Fruit fly (Drosophila melanogaster) whole organism, embryonic: ENCODE data around the gene CG46303.

Source experiments
- Bteb2 ChIP-seq: fragments of 200-800 bp; sonication (Bioruptor generic); optimal IDR thresholded peaks from 2 replicates; lab custom pipeline; 2016; ENCODE audit warnings: missing biosample characterization, missing genetic modification characterization
- CG10431 ChIP-seq: fragments of 200-800 bp; sonication (Bioruptor generic); optimal IDR thresholded peaks from 3 replicates; lab custom pipeline; 2018; ENCODE audit warnings: missing biosample characterization, mild to moderate bottlenecking, missing genetic modification characterization
- CG12659 ChIP-seq: fragments of 200-800 bp; sonication (Bioruptor generic); optimal IDR thresholded peaks from 3 replicates; lab custom pipeline; 2017; ENCODE audit warnings: mild to moderate bottlenecking, missing biosample characterization, missing genetic modification reagents, missing genetic modification characterization
- CG15601 ChIP-seq: fragments of 200-800 bp; sonication (Bioruptor generic); optimal IDR thresholded peaks from 3 replicates; lab custom pipeline; 2019; ENCODE audit warnings: missing biosample characterization, mild to moderate bottlenecking, missing genetic modification characterization, moderate library complexity
- CG17385 ChIP-seq: fragments of 200-800 bp; sonication (Bioruptor generic); optimal IDR thresholded peaks from 3 replicates; lab custom pipeline; 2018; ENCODE audit warnings: missing biosample characterization, mild to moderate bottlenecking, missing genetic modification characterization
- CG18619 ChIP-seq: fragments of 200-800 bp; sonication (Bioruptor generic); optimal IDR thresholded peaks from 3 replicates; lab custom pipeline; 2017; ENCODE audit warnings: missing biosample characterization, mild to moderate bottlenecking, missing genetic modification characterization
- CG3847 ChIP-seq: fragments of 200-800 bp; sonication (Bioruptor generic); IDR thresholded peaks from 2 replicates; pipeline ENCODE4 v1.3.6; 2022; ENCODE audit warnings: missing biosample characterization, missing genetic modification characterization
- CG42726 ChIP-seq: fragments of 200-800 bp; sonication (Bioruptor generic); IDR thresholded peaks from 2 replicates; pipeline ENCODE4 v1.3.6; 2022; ENCODE audit warnings: missing biosample characterization, missing genetic modification characterization; ENCODE audit not compliant: partially characterized antibody
- CG6254 ChIP-seq: fragments of 200-800 bp; sonication (Bioruptor generic); optimal IDR thresholded peaks from 3 replicates; lab custom pipeline; 2017; ENCODE audit warnings: mild to moderate bottlenecking, missing biosample characterization, missing genetic modification reagents, missing genetic modification characterization
- CG6689 ChIP-seq: fragments of 200-800 bp; sonication (Bioruptor generic); IDR thresholded peaks from 2 replicates; pipeline ENCODE4 v1.3.6; 2022; ENCODE audit warnings: missing biosample characterization, missing genetic modification characterization
- CG6765 ChIP-seq: fragments of 200-800 bp; sonication (Bioruptor generic); optimal IDR thresholded peaks from 3 replicates; lab custom pipeline; 2017; ENCODE audit warnings: missing biosample characterization, mild to moderate bottlenecking, missing genetic modification characterization
- CG7839 ChIP-seq: fragments of 200-800 bp; sonication (Bioruptor generic); optimal IDR thresholded peaks from 3 replicates; lab custom pipeline; 2018; ENCODE audit warnings: missing biosample characterization, mild to moderate bottlenecking, missing genetic modification characterization, moderate library complexity
- CG7928 ChIP-seq: fragments of 200-800 bp; sonication (Bioruptor generic); optimal IDR thresholded peaks from 2 replicates; lab custom pipeline; 2017; ENCODE audit warnings: missing biosample characterization, mild to moderate bottlenecking, missing genetic modification characterization
- CG9437 ChIP-seq: fragments of 200-800 bp; sonication (Bioruptor generic); optimal IDR thresholded peaks from 2 replicates; lab custom pipeline; 2018; ENCODE audit warnings: missing biosample characterization, mild to moderate bottlenecking, missing genetic modification characterization
- CoRest ChIP-seq: fragments of 200-800 bp; sonication (Bioruptor generic); optimal IDR thresholded peaks from 3 replicates; lab custom pipeline; 2018; ENCODE audit warnings: missing biosample characterization, mild to moderate bottlenecking, missing genetic modification characterization, moderate library complexity
- D19A ChIP-seq: fragments of 200-800 bp; optimal IDR thresholded peaks from 3 replicates; lab custom pipeline; 2019; ENCODE audit warnings: missing biosample characterization, mild to moderate bottlenecking, missing genetic modification characterization, moderate library complexity
- Dad ChIP-seq: fragments of 200-800 bp; sonication (Bioruptor generic); optimal IDR thresholded peaks from 3 replicates; lab custom pipeline; 2016; ENCODE audit warnings: missing biosample characterization, missing genetic modification characterization
- Deaf1 ChIP-seq: fragments of 200-800 bp; optimal IDR thresholded peaks from 3 replicates; lab custom pipeline; 2019; ENCODE audit warnings: missing biosample characterization, mild to moderate bottlenecking, missing genetic modification characterization, moderate library complexity
- Dip2 ChIP-seq: fragments of 200-800 bp; sonication (Bioruptor generic); IDR thresholded peaks from 2 replicates; pipeline ENCODE4 v1.3.6; 2022; ENCODE audit warnings: missing biosample characterization, missing genetic modification characterization
- ERR ChIP-seq: fragments of 200-800 bp; sonication (Bioruptor generic); optimal IDR thresholded peaks from 2 replicates; lab custom pipeline; 2016; ENCODE audit warnings: missing biosample characterization, missing genetic modification characterization
- Eip74EF ChIP-seq, 2 experiments: fragments of 200-800 bp in 1 of 2; fragments of >200 bp in 1 of 2; sonication (Bioruptor generic) in 1 of 2; optimal IDR thresholded peaks; 2 replicates each; lab custom pipeline; 2017 to 2019; ENCODE audit warnings: missing biosample characterization in 2 of 2, missing genetic modification characterization in 2 of 2, mild to moderate bottlenecking in 1 of 2, moderate library complexity in 1 of 2
- Hr51 ChIP-seq, 2 experiments: fragments of 200-800 bp; sonication (Bioruptor generic); optimal IDR thresholded peaks; 2 replicates in 1 of 2; 3 replicates in 1 of 2; lab custom pipeline; 2016 to 2018; ENCODE audit warnings: missing biosample characterization in 2 of 2, missing genetic modification characterization in 2 of 2, mild to moderate bottlenecking in 1 of 2, moderate library complexity in 1 of 2
- Hsf ChIP-seq: fragments of 200-800 bp; sonication (Bioruptor generic); optimal IDR thresholded peaks from 3 replicates; lab custom pipeline; 2016; ENCODE audit warnings: missing biosample characterization, missing genetic modification characterization
- Lpt ChIP-seq: fragments of >200 bp; optimal IDR thresholded peaks from 2 replicates; lab custom pipeline; 2018; ENCODE audit warnings: missing biosample characterization, missing genetic modification characterization
- MESR4 ChIP-seq: fragments of 200-800 bp; sonication (Bioruptor generic); optimal IDR thresholded peaks from 2 replicates; lab custom pipeline; 2018; ENCODE audit warnings: missing biosample characterization, mild to moderate bottlenecking, missing genetic modification characterization, moderate library complexity
- Optix ChIP-seq: fragments of 200-800 bp; sonication (Bioruptor generic); IDR thresholded peaks from 3 replicates; pipeline ENCODE4 v1.3.6; 2022; ENCODE audit warnings: missing biosample characterization, missing genetic modification characterization
- Ravus ChIP-seq: fragments of 200-800 bp; sonication (Bioruptor generic); IDR thresholded peaks from 2 replicates; pipeline ENCODE4 v1.3.6; 2022; ENCODE audit warnings: missing biosample characterization, missing genetic modification characterization
- Rx ChIP-seq: fragments of 200-800 bp; sonication (Bioruptor generic); IDR thresholded peaks from 2 replicates; pipeline ENCODE4 v1.3.6; 2022; ENCODE audit warnings: missing biosample characterization, missing genetic modification characterization
- Taf1 ChIP-seq: fragments of 200-800 bp; sonication (Bioruptor generic); IDR thresholded peaks from 2 replicates; pipeline ENCODE4 v1.3.6; 2022; ENCODE audit warnings: missing biosample characterization, missing genetic modification characterization
- Trl ChIP-seq, 3 experiments: fragments of >200 bp in 2 of 3; fragments of 200-800 bp in 1 of 3; sonication (Bioruptor generic) in 1 of 3; optimal IDR thresholded peaks; 2 replicates in 1 of 3; 3 replicates in 2 of 3; lab custom pipeline; 2016 to 2017; ENCODE audit warnings: missing biosample characterization in 1 of 3, missing genetic modification characterization in 1 of 3
- Usf ChIP-seq: fragments of 200-800 bp; sonication (Bioruptor generic); optimal IDR thresholded peaks from 2 replicates; lab custom pipeline; 2017; ENCODE audit warnings: missing genotype, missing biosample characterization, missing genetic modification characterization
- YL-1 ChIP-seq: fragments of 200-800 bp; sonication (Bioruptor generic); optimal IDR thresholded peaks from 3 replicates; lab custom pipeline; 2017; ENCODE audit warnings: missing biosample characterization, mild to moderate bottlenecking, missing genetic modification characterization
- abd-A ChIP-seq: fragments of 200-800 bp; sonication (Bioruptor generic); optimal IDR thresholded peaks from 3 replicates; lab custom pipeline; 2019; ENCODE audit warnings: missing biosample characterization, mild to moderate bottlenecking, missing genetic modification characterization, moderate library complexity
- bsh ChIP-seq, 2 experiments: fragments of 200-800 bp; sonication (Bioruptor generic); optimal IDR thresholded peaks; 2 replicates each; lab custom pipeline; 2017 to 2018; ENCODE audit warnings: mild to moderate bottlenecking in 2 of 2, missing biosample characterization in 2 of 2, missing genetic modification characterization in 2 of 2, moderate library complexity in 1 of 2
- disco-r ChIP-seq: fragments of 200-800 bp; sonication (Bioruptor generic); optimal IDR thresholded peaks from 2 replicates; lab custom pipeline; 2016; ENCODE audit warnings: missing biosample characterization, missing genetic modification characterization
- fru ChIP-seq: fragments of >200 bp; optimal IDR thresholded peaks from 2 replicates; lab custom pipeline; 2017
- gcm2 ChIP-seq: fragments of 200-800 bp; sonication (Bioruptor generic); optimal IDR thresholded peaks from 2 replicates; lab custom pipeline; 2016; ENCODE audit warnings: missing biosample characterization, missing genetic modification characterization
- otp ChIP-seq: fragments of 200-800 bp; sonication (Bioruptor generic); IDR thresholded peaks from 3 replicates; pipeline ENCODE4, ENCODE4 v1.3.6; 2022; ENCODE audit warnings: missing biosample characterization, missing genetic modification characterization
- pfk ChIP-seq: fragments of 200-800 bp; sonication (Bioruptor generic); optimal IDR thresholded peaks from 2 replicates; lab custom pipeline; 2018; ENCODE audit warnings: missing biosample characterization, mild to moderate bottlenecking, missing genetic modification characterization, moderate library complexity
- pzg ChIP-seq: fragments of 200-800 bp; sonication (Bioruptor generic); optimal IDR thresholded peaks from 3 replicates; lab custom pipeline; 2018; ENCODE audit warnings: missing biosample characterization, mild to moderate bottlenecking, missing genetic modification characterization, moderate library complexity
- rib ChIP-seq: fragments of 200-800 bp; sonication (Bioruptor generic); IDR thresholded peaks from 2 replicates; pipeline ENCODE4 v1.3.6; 2022; ENCODE audit warnings: missing biosample characterization, missing genetic modification characterization
- ro ChIP-seq: fragments of 200-800 bp; sonication (Bioruptor generic); IDR thresholded peaks from 2 replicates; pipeline ENCODE4 v1.3.6; 2022; ENCODE audit warnings: missing biosample characterization, missing genetic modification characterization
- salm ChIP-seq: fragments of 200-800 bp; sonication (Bioruptor generic); optimal IDR thresholded peaks from 2 replicates; lab custom pipeline; 2018; ENCODE audit warnings: missing biosample characterization, mild to moderate bottlenecking, missing genetic modification characterization
- seq ChIP-seq: fragments of 200-800 bp; sonication (Bioruptor generic); IDR thresholded peaks from 2 replicates; pipeline ENCODE4 v1.3.6; 2022; ENCODE audit warnings: missing biosample characterization, missing genetic modification characterization
- so ChIP-seq: fragments of 200-800 bp; sonication (Bioruptor generic); IDR thresholded peaks from 3 replicates; pipeline ENCODE4 v1.3.6; 2022; ENCODE audit warnings: missing biosample characterization, missing genetic modification characterization
- sqz ChIP-seq: fragments of 200-800 bp; sonication (Bioruptor generic); optimal IDR thresholded peaks from 3 replicates; lab custom pipeline; 2018; ENCODE audit warnings: missing biosample characterization, mild to moderate bottlenecking, missing genetic modification characterization
- tio ChIP-seq: fragments of 200-800 bp; sonication (Bioruptor generic); optimal IDR thresholded peaks from 2 replicates; lab custom pipeline; 2017; ENCODE audit warnings: missing biosample characterization, missing genetic modification characterization, inconsistent platforms

CG46303 gene

dm6 chr3R:5789025-5789953, 32.5 kb upstream of the CG46303 start, which contains the start of the genes Hat1 and Rpn5 (continued):
- TF ChIP-seq MESR4 (GFP tag; lab: Kevin White, UChicago): peak; percentile 35
- TF ChIP-seq pfk (GFP tag; lab: Kevin White, UChicago): no peak
- TF ChIP-seq disco-r (GFP tag; lab: Kevin White, UChicago): peak; percentile 92
- peak; percentile 48 for TF ChIP-seq CG10431 (GFP tag; lab: Kevin White, UChicago)
- TF ChIP-seq abd-A: no peak
- TF ChIP-seq YL-1 (GFP tag; lab: Kevin White, UChicago): peak; percentile 63
- TF ChIP-seq CG9437: peak; percentile 87
- 0 out of 3 replicates have a peak, but pooled peaks have one; percentile 9 for TF ChIP-seq otp
- TF ChIP-seq rib (GFP tag; lab: Robert Waterston, UW): 0 out of 2 replicates have a peak, but pooled peaks have one; percentile 10
- no peak for TF ChIP-seq ro (GFP tag; lab: Robert Waterston, UW)
- peak; percentile 81 for TF ChIP-seq CG18619 (GFP tag; lab: Kevin White, UChicago)
- TF ChIP-seq Hr51 (GFP tag; optimal IDR thresholded peaks at IDR 0.05; lab: Kevin White, UChicago): peak; percentile 66 to 76
- peak; percentile 45 for TF ChIP-seq CG7928
- peak; percentile 55 for TF ChIP-seq gcm2 (GFP tag; lab: Kevin White, UChicago)
- 0 out of 2 replicates have a peak, but pooled peaks have one; percentile 5 for TF ChIP-seq Ravus (GFP tag; lab: Robert Waterston, UW)
- peak; percentile 46 for TF ChIP-seq D19A (tag; lab: Kevin White, UChicago)
- TF ChIP-seq Eip74EF (GFP tag; optimal IDR thresholded peaks at IDR 0.05; lab: Kevin White, UChicago): peak in 1 of 2 experiments; percentile 4
- peak; percentile 88 for TF ChIP-seq Dad (GFP tag; lab: Kevin White, UChicago)
- TF ChIP-seq CoRest (tag; lab: Kevin White, UChicago): peak; percentile 86
- peak; percentile 44; the same call in 1 of the 2 replicates for TF ChIP-seq seq (GFP tag; lab: Robert Waterston, UW)
- no peak; the same call in 1 of the 2 replicates for TF ChIP-seq Rx
- peak; percentile 84 for TF ChIP-seq Bteb2
- peak; percentile 49 for TF ChIP-seq CG6765 (GFP tag; lab: Kevin White, UChicago)
- peak; percentile 66 for TF ChIP-seq CG17385
- no peak for TF ChIP-seq salm
- peak; percentile 91 for TF ChIP-seq tio (GFP tag; lab: Kevin White, UChicago)
- TF ChIP-seq bsh (GFP tag; optimal IDR thresholded peaks at IDR 0.05; lab: Kevin White, UChicago): peak; percentile 11 to 60
- peak; percentile 37 for TF ChIP-seq Deaf1 (tag; lab: Kevin White, UChicago)
- peak; percentile 87 for TF ChIP-seq CG12659 (GFP tag; lab: Kevin White, UChicago)
- TF ChIP-seq pzg (GFP tag; lab: Kevin White, UChicago): peak; percentile 58
- TF ChIP-seq so (GFP tag; lab: Robert Waterston, UW): no peak
- TF ChIP-seq CG3847: peak; percentile 86
- no peak for TF ChIP-seq Trl (optimal IDR thresholded peaks at IDR 0.05; lab: Kevin White, UChicago)
- TF ChIP-seq Trl (GFP tag; optimal IDR thresholded peaks at IDR 0.05; lab: Kevin White, UChicago): peak; percentile 93
- no peak for TF ChIP-seq Optix (GFP tag; lab: Robert Waterston, UW)
- peak; percentile 93 for TF ChIP-seq Hsf (GFP tag; lab: Kevin White, UChicago)
- TF ChIP-seq CG6689 (GFP tag; lab: Robert Waterston, UW): peak; percentile 64
- TF ChIP-seq Lpt (GFP tag; lab: Kevin White, UChicago): no peak
- no peak for TF ChIP-seq Dip2 (GFP tag; lab: Robert Waterston, UW)
- TF ChIP-seq CG42726 (GFP tag; lab: Robert Waterston, UW): peak; percentile 43; the same call in 1 of the 2 replicates
- TF ChIP-seq Taf1 (GFP tag; lab: Robert Waterston, UW): peak; percentile 58; the same call in 1 of the 2 replicates
- TF ChIP-seq CG7839: peak; percentile 69
- no peak for TF ChIP-seq fru (lab: Kevin White, UChicago)
- peak; percentile 53 for TF ChIP-seq CG15601 (tag; lab: Kevin White, UChicago)
- TF ChIP-seq sqz: no peak
- peak; percentile 78 for TF ChIP-seq ERR (GFP tag; lab: Kevin White, UChicago)
- TF ChIP-seq CG6254: no peak
- peak; percentile 66 for TF ChIP-seq Usf (GFP tag; lab: Kevin White, UChicago)
